Fruit fly (Drosophila melanogaster) whole organism, embryonic: Measurements from ENCODE around the gene CNPYb.

ENCODE experiments used
- B-H1 ChIP-seq: fragments of 200-800 bp; sonication (Bioruptor generic); IDR thresholded peaks from 3 replicates; pipeline ENCODE4 v1.3.6; 2022; ENCODE audit warnings: missing biosample characterization, missing genetic modification characterization
- CG11398 ChIP-seq: fragments of 200-800 bp; sonication (Bioruptor generic); optimal IDR thresholded peaks from 2 replicates; lab custom pipeline; 2016; ENCODE audit warnings: missing biosample characterization, missing genetic modification characterization
- CG11695 ChIP-seq: fragments of 200-800 bp; sonication (Bioruptor generic); IDR thresholded peaks from 3 replicates; pipeline ENCODE4 v1.3.6; 2022; ENCODE audit warnings: missing biosample characterization, missing genetic modification characterization
- CG11696 ChIP-seq: fragments of 200-800 bp; sonication (Bioruptor generic); IDR thresholded peaks from 2 replicates; pipeline ENCODE4 v1.3.6; 2022; ENCODE audit warnings: missing biosample characterization, missing genetic modification characterization
- CG13287 ChIP-seq: fragments of 200-800 bp; sonication (Bioruptor generic); IDR thresholded peaks from 2 replicates; pipeline ENCODE4 v1.3.6; 2022; ENCODE audit warnings: missing biosample characterization, missing genetic modification characterization; ENCODE audit not compliant: partially characterized antibody
- CG13424 ChIP-seq: fragments of 200-800 bp; sonication (Bioruptor generic); optimal IDR thresholded peaks from 2 replicates; lab custom pipeline; 2019; ENCODE audit warnings: missing biosample characterization, mild to moderate bottlenecking, missing genetic modification characterization, moderate library complexity
- CG13624 ChIP-seq: fragments of 200-800 bp; sonication (Bioruptor generic); optimal IDR thresholded peaks from 2 replicates; lab custom pipeline; 2016; ENCODE audit warnings: missing biosample characterization, missing genetic modification characterization
- CG13894 ChIP-seq: fragments of 200-800 bp; sonication (Bioruptor generic); optimal IDR thresholded peaks from 3 replicates; lab custom pipeline; 2018; ENCODE audit warnings: missing biosample characterization, mild to moderate bottlenecking, missing genetic modification characterization, moderate library complexity
- CG14667 ChIP-seq: fragments of 200-800 bp; sonication (Bioruptor generic); IDR thresholded peaks from 2 replicates; pipeline ENCODE4 v1.3.6; 2022; ENCODE audit warnings: missing biosample characterization, missing genetic modification characterization
- CG14710 ChIP-seq: fragments of 200-800 bp; sonication (Bioruptor generic); optimal IDR thresholded peaks from 3 replicates; lab custom pipeline; 2019; ENCODE audit warnings: missing biosample characterization, mild to moderate bottlenecking, missing genetic modification characterization, moderate library complexity
- CG1529 ChIP-seq: fragments of 200-800 bp; sonication (Bioruptor generic); optimal IDR thresholded peaks from 3 replicates; lab custom pipeline; 2018; ENCODE audit warnings: missing biosample characterization, missing genetic modification characterization
- CG15696 ChIP-seq: fragments of 200-800 bp; sonication (Bioruptor generic); optimal IDR thresholded peaks from 2 replicates; lab custom pipeline; 2019; ENCODE audit warnings: missing biosample characterization, mild to moderate bottlenecking, missing genetic modification characterization, moderate library complexity
- CG16815 ChIP-seq: fragments of 200-800 bp; sonication (Bioruptor generic); optimal IDR thresholded peaks from 3 replicates; lab custom pipeline; 2017; ENCODE audit warnings: missing biosample characterization, mild to moderate bottlenecking, missing genetic modification characterization
- CG17359 ChIP-seq: fragments of 200-800 bp; sonication (Bioruptor generic); optimal IDR thresholded peaks from 3 replicates; lab custom pipeline; 2018; ENCODE audit warnings: missing biosample characterization, mild to moderate bottlenecking, missing genetic modification characterization, moderate library complexity
- CG17385 ChIP-seq: fragments of 200-800 bp; sonication (Bioruptor generic); optimal IDR thresholded peaks from 3 replicates; lab custom pipeline; 2018; ENCODE audit warnings: missing biosample characterization, mild to moderate bottlenecking, missing genetic modification characterization
- CG18619 ChIP-seq: fragments of 200-800 bp; sonication (Bioruptor generic); optimal IDR thresholded peaks from 3 replicates; lab custom pipeline; 2017; ENCODE audit warnings: missing biosample characterization, mild to moderate bottlenecking, missing genetic modification characterization
- CG18764 ChIP-seq: fragments of 200-800 bp; sonication (Bioruptor generic); optimal IDR thresholded peaks from 3 replicates; lab custom pipeline; 2016; ENCODE audit warnings: missing biosample characterization, missing genetic modification characterization
- CG2120 ChIP-seq: fragments of 200-800 bp; sonication (Bioruptor generic); optimal IDR thresholded peaks from 3 replicates; lab custom pipeline; 2016; ENCODE audit warnings: missing biosample characterization, missing genetic modification characterization
- CG2129 ChIP-seq: fragments of 200-800 bp; sonication (Bioruptor generic); IDR thresholded peaks from 2 replicates; pipeline ENCODE4 v1.3.6; 2022; ENCODE audit warnings: missing biosample characterization, missing genetic modification characterization; ENCODE audit not compliant: partially characterized antibody
- CG2202 ChIP-seq: fragments of 200-800 bp; sonication (Bioruptor generic); optimal IDR thresholded peaks from 2 replicates; lab custom pipeline; 2018; ENCODE audit warnings: missing biosample characterization, mild to moderate bottlenecking, missing genetic modification characterization
- CG2889 ChIP-seq: fragments of 200-800 bp; sonication (Bioruptor generic); IDR thresholded peaks from 3 replicates; pipeline ENCODE4 v1.3.6; 2022; ENCODE audit warnings: missing biosample characterization, missing genetic modification characterization
- CG30431 ChIP-seq: fragments of 200-800 bp; sonication (Bioruptor generic); optimal IDR thresholded peaks from 2 replicates; lab custom pipeline; 2017; ENCODE audit warnings: missing biosample characterization, missing genetic modification characterization
- CG32767 ChIP-seq: fragments of 200-800 bp; sonication (Bioruptor generic); IDR thresholded peaks from 2 replicates; pipeline ENCODE4 v1.3.6; 2022; ENCODE audit warnings: missing biosample characterization, missing genetic modification characterization
- CG4707 ChIP-seq: fragments of 200-800 bp; sonication (Bioruptor generic); optimal IDR thresholded peaks from 2 replicates; lab custom pipeline; 2018; ENCODE audit warnings: missing biosample characterization, mild to moderate bottlenecking, missing genetic modification characterization, moderate library complexity
- CG4730 ChIP-seq: fragments of 200-800 bp; sonication (Bioruptor generic); IDR thresholded peaks from 2 replicates; pipeline ENCODE4 v1.3.6; 2022; ENCODE audit warnings: missing biosample characterization, missing genetic modification characterization
- CG8290 ChIP-seq, 3 experiments: fragments of 200-800 bp; sonication (Bioruptor generic); optimal IDR thresholded peaks; 2 replicates each; lab custom pipeline; 2016 to 2019; ENCODE audit warnings: missing biosample characterization in 3 of 3, missing genetic modification characterization in 3 of 3, mild to moderate bottlenecking in 2 of 3, moderate library complexity in 1 of 3
- CG9437 ChIP-seq: fragments of 200-800 bp; sonication (Bioruptor generic); optimal IDR thresholded peaks from 2 replicates; lab custom pipeline; 2018; ENCODE audit warnings: missing biosample characterization, mild to moderate bottlenecking, missing genetic modification characterization
- Ets65A ChIP-seq: fragments of 200-800 bp; sonication (Bioruptor generic); peaks from one replicate; lab custom pipeline; 2016; ENCODE audit warnings: missing biosample characterization, missing genetic modification characterization
- Ets97D ChIP-seq: fragments of 200-800 bp; sonication (Bioruptor generic); optimal IDR thresholded peaks from 3 replicates; lab custom pipeline; 2016; ENCODE audit warnings: missing biosample characterization, missing genetic modification characterization
- Fer2 ChIP-seq: fragments of 200-800 bp; sonication (Bioruptor generic); optimal IDR thresholded peaks from 2 replicates; lab custom pipeline; 2018; ENCODE audit warnings: missing biosample characterization, mild to moderate bottlenecking, missing genetic modification characterization, moderate library complexity
- Gug ChIP-seq: fragments of 200-800 bp; sonication (Bioruptor generic); IDR thresholded peaks from 4 replicates; pipeline ENCODE4 v1.3.6; 2022; ENCODE audit warnings: missing biosample characterization, missing genetic modification characterization
- Hr78 ChIP-seq, 2 experiments: fragments of 200-800 bp in 1 of 2; fragments of >200 bp in 1 of 2; sonication (Bioruptor generic) in 1 of 2; optimal IDR thresholded peaks; 2 replicates each; lab custom pipeline; 2017 to 2019; ENCODE audit warnings: missing biosample characterization in 2 of 2, missing genetic modification characterization in 2 of 2, mild to moderate bottlenecking in 1 of 2, moderate library complexity in 1 of 2
- Med ChIP-seq: fragments of 200-800 bp; sonication (Bioruptor generic); peaks from one replicate; lab custom pipeline; 2016; ENCODE audit warnings: missing biosample characterization, missing genetic modification characterization, mild to moderate bottlenecking, inconsistent platforms, moderate library complexity
- Meics ChIP-seq: fragments of 200-800 bp; sonication (Bioruptor generic); optimal IDR thresholded peaks from 2 replicates; lab custom pipeline; 2017; ENCODE audit warnings: missing biosample characterization, mild to moderate bottlenecking, missing genetic modification characterization
- Ssrp ChIP-seq: fragments of 200-800 bp; sonication (Bioruptor generic); optimal IDR thresholded peaks from 2 replicates; lab custom pipeline; 2018; ENCODE audit warnings: missing biosample characterization, mild to moderate bottlenecking, missing genetic modification characterization, moderate library complexity
- Stat92E ChIP-seq, 3 experiments: fragments of >200 bp in 2 of 3; fragments of 200-800 bp in 1 of 3; sonication (Bioruptor generic) in 1 of 3; optimal IDR thresholded peaks; 2 replicates each; lab custom pipeline; 2017 to 2019; ENCODE audit warnings: missing biosample characterization in 3 of 3, missing genetic modification characterization in 3 of 3, mild to moderate bottlenecking in 1 of 3, moderate library complexity in 1 of 3
- TFAM ChIP-seq: fragments of 200-800 bp; sonication (Bioruptor generic); optimal IDR thresholded peaks from 2 replicates; lab custom pipeline; 2017; ENCODE audit warnings: missing biosample characterization, missing genetic modification characterization, inconsistent platforms
- Vsx1 ChIP-seq: fragments of 200-800 bp; sonication (Bioruptor generic); optimal IDR thresholded peaks from 2 replicates; lab custom pipeline; 2017; ENCODE audit warnings: missing biosample characterization, mild to moderate bottlenecking, missing genetic modification characterization, missing genetic modification reagents
- cato ChIP-seq: fragments of 200-800 bp; sonication (Bioruptor generic); optimal IDR thresholded peaks from 2 replicates; lab custom pipeline; 2016; ENCODE audit warnings: missing biosample characterization, missing genetic modification characterization, borderline replicate concordance
- chinmo ChIP-seq: fragments of 200-800 bp; sonication (Bioruptor generic); IDR thresholded peaks from 4 replicates; pipeline ENCODE4 v1.3.6; 2022; ENCODE audit warnings: missing biosample characterization, missing genetic modification characterization; ENCODE audit not compliant: partially characterized antibody
- chn ChIP-seq: fragments of 200-800 bp; sonication (Bioruptor generic); optimal IDR thresholded peaks from 2 replicates; lab custom pipeline; 2016; ENCODE audit warnings: missing biosample characterization, missing genetic modification characterization
- h ChIP-seq: fragments of >200 bp; optimal IDR thresholded peaks from 2 replicates; lab custom pipeline; 2017
- jigr1 ChIP-seq: fragments of 200-800 bp; sonication (Bioruptor generic); IDR thresholded peaks from 3 replicates; pipeline ENCODE4 v1.3.6; 2022; ENCODE audit warnings: missing biosample characterization, missing genetic modification characterization
- otp ChIP-seq: fragments of 200-800 bp; sonication (Bioruptor generic); IDR thresholded peaks from 3 replicates; pipeline ENCODE4, ENCODE4 v1.3.6; 2022; ENCODE audit warnings: missing biosample characterization, missing genetic modification characterization
- run ChIP-seq: fragments of 200-800 bp; sonication (Bioruptor generic); optimal IDR thresholded peaks from 3 replicates; lab custom pipeline; 2018; ENCODE audit warnings: missing biosample characterization, mild to moderate bottlenecking, missing genetic modification characterization
- sens-2 ChIP-seq: fragments of 200-800 bp; sonication (Bioruptor generic); IDR thresholded peaks from 2 replicates; pipeline ENCODE4 v1.3.6; 2022; ENCODE audit warnings: missing biosample characterization, missing genetic modification characterization
- sim ChIP-seq: fragments of 200-800 bp; sonication (Bioruptor generic); IDR thresholded peaks from 2 replicates; pipeline ENCODE4 v1.3.6; 2022; ENCODE audit warnings: missing biosample characterization, missing genetic modification characterization
- stc ChIP-seq: fragments of 200-800 bp; sonication (Bioruptor generic); IDR thresholded peaks from 2 replicates; pipeline ENCODE4 v1.3.6; 2022; ENCODE audit warnings: missing biosample characterization, missing genetic modification characterization
- usp ChIP-seq: fragments of >200 bp; optimal IDR thresholded peaks from 2 replicates; lab custom pipeline; 2017; ENCODE audit warnings: missing biosample characterization, missing genetic modification characterization
- vvl ChIP-seq: fragments of 200-800 bp; sonication (Bioruptor generic); IDR thresholded peaks from 2 replicates; pipeline ENCODE4 v1.3.6; 2022; ENCODE audit warnings: missing biosample characterization, missing genetic modification characterization

The CNPYb gene

dm6 chr3L:19097665-19098082, 1.7 kb upstream of the CNPYb start, which contains the start of the genes Naxd and CG14079 (continued):
- TF ChIP-seq CG2889 (0 out of 3 replicates have a peak, but pooled peaks have one; percentile 49), CG15696 (tag; lab: Kevin White, UChicago) (peak; percentile 14), stc (GFP tag; lab: Robert Waterston, UW) (0 out of 2 replicates have a peak, but pooled peaks have one; percentile 32), CG18764 (GFP tag; lab: Kevin White, UChicago) (peak; percentile 15), CG17385 (GFP tag; lab: Kevin White, UChicago) (no peak), cato (GFP tag; lab: Kevin White, UChicago) (peak; percentile 53), Meics (peak; percentile 19), CG13894 (tag; lab: Kevin White, UChicago) (no peak), CG11398 (GFP tag; lab: Kevin White, UChicago) (no peak), CG1529 (GFP tag; lab: Kevin White, UChicago) (peak; percentile 44), jigr1 (GFP tag; lab: Robert Waterston, UW) (0 out of 3 replicates have a peak, but pooled peaks have one; percentile 26), vvl (GFP tag; lab: Robert Waterston, UW) (no peak; the same call in 1 of the 2 replicates), CG17359 (tag; lab: Kevin White, UChicago) (peak; percentile 50), CG2202 (tag; lab: Kevin White, UChicago) (peak; percentile 28), CG18619 (GFP tag; lab: Kevin White, UChicago) (peak; percentile 40), CG4707 (GFP tag; lab: Kevin White, UChicago) (no peak), Gug (GFP tag; lab: Robert Waterston, UW) (peak; percentile 42; the same call in 1 of the 4 replicates), CG8290 (GFP tag; optimal IDR thresholded peaks at IDR 0.05; lab: Kevin White, UChicago) (no peak), CG8290 (tag; optimal IDR thresholded peaks at IDR 0.05; lab: Kevin White, UChicago) (peak in 1 of 2 experiments; percentile 25), CG13424 (peak; percentile 82), usp (GFP tag; lab: Kevin White, UChicago) (no peak), CG2120 (GFP tag; lab: Kevin White, UChicago) (peak; percentile 73), chinmo (GFP tag; lab: Robert Waterston, UW) (no peak), otp (GFP tag; lab: Robert Waterston, UW) (no peak), CG30431 (GFP tag; lab: Kevin White, UChicago) (peak; percentile 64), CG13624 (GFP tag; lab: Kevin White, UChicago) (no peak), run (tag; lab: Kevin White, UChicago) (no peak), sens-2 (GFP tag; lab: Robert Waterston, UW) (peak; percentile 22; the same call in 1 of the 2 replicates), CG14710 (peak; percentile 57), CG4730 (peak; percentile 42; the same call in 1 of the 2 replicates), Ets65A (GFP tag; lab: Kevin White, UChicago) (peak; percentile 90), CG32767 (GFP tag; lab: Robert Waterston, UW) (peak; percentile 65), Fer2 (no peak), h (lab: Kevin White, UChicago) (no peak), CG11696 (GFP tag; lab: Robert Waterston, UW) (no peak), Ets97D (GFP tag; lab: Kevin White, UChicago) (peak; percentile 22), CG9437 (GFP tag; lab: Kevin White, UChicago) (peak; percentile 40), CG2129 (GFP tag; lab: Robert Waterston, UW) (no peak), CG14667 (GFP tag; lab: Robert Waterston, UW) (peak; percentile 62), Med (GFP tag; lab: Kevin White, UChicago) (peak; percentile 85), sim (GFP tag; lab: Robert Waterston, UW) (no peak), TFAM (GFP tag; lab: Kevin White, UChicago) (no peak), chn (GFP tag; lab: Kevin White, UChicago) (no peak), B-H1 (GFP tag; lab: Robert Waterston, UW) (no peak), CG13287 (no peak), Vsx1 (GFP tag; lab: Kevin White, UChicago) (no peak), Stat92E (GFP tag; optimal IDR thresholded peaks at IDR 0.05; lab: Kevin White, UChicago) (peak in 1 of 3 experiments; percentile 44), CG11695 (GFP tag; lab: Robert Waterston, UW) (peak; percentile 49; the same call in 1 of the 3 replicates), CG16815 (peak; percentile 58), Hr78 (GFP tag; optimal IDR thresholded peaks at IDR 0.05; lab: Kevin White, UChicago) (no peak), Ssrp (tag; lab: Kevin White, UChicago) (peak; percentile 74)
